Worm (Caenorhabditis elegans) whole organism, L2 larva: Measurements from ENCODE around the gene Y46G5A.36.

Experiments used
- R02D3.7 ChIP-seq: fragments of 150-350 bp; optimal IDR thresholded peaks from 2 replicates; lab custom pipeline; 2014; ENCODE audit warnings: missing biosample characterization, missing genetic modification characterization
- ZK546.5 ChIP-seq: sonication (generic microtip); optimal IDR thresholded peaks from 2 replicates; lab custom pipeline; 2017; ENCODE audit warnings: missing biosample characterization, missing genetic modification characterization
- alr-1 ChIP-seq: fragments of 150-350 bp; optimal IDR thresholded peaks from 2 replicates; lab custom pipeline; 2014; ENCODE audit warnings: missing biosample characterization, missing genetic modification characterization
- aly-2 ChIP-seq: fragments of 150-350 bp; optimal IDR thresholded peaks from 2 replicates; lab custom pipeline; 2014; ENCODE audit warnings: missing biosample characterization, missing genetic modification characterization
- blmp-1 ChIP-seq: sonication (generic microtip); optimal IDR thresholded peaks from 2 replicates; lab custom pipeline; 2017; ENCODE audit warnings: missing genetic modification characterization, mild to moderate bottlenecking, missing compliant biosample characterization, antibody characterized with exemption, moderate library complexity; ENCODE audit not compliant: insufficient read depth
- ceh-16 ChIP-seq: fragments of 150-350 bp; optimal IDR thresholded peaks from 2 replicates; lab custom pipeline; 2014; ENCODE audit warnings: missing biosample characterization, missing genetic modification characterization
- ceh-82 ChIP-seq: fragments of 150-350 bp; optimal IDR thresholded peaks from 2 replicates; lab custom pipeline; 2014; ENCODE audit warnings: missing biosample characterization, missing genetic modification characterization
- elt-1 ChIP-seq: fragments of 150-350 bp; optimal IDR thresholded peaks from 2 replicates; lab custom pipeline; 2014; ENCODE audit warnings: missing biosample characterization, missing genetic modification characterization
- fos-1 ChIP-seq: fragments of 150-350 bp; optimal IDR thresholded peaks from 2 replicates; lab custom pipeline; 2014; ENCODE audit warnings: missing biosample characterization, missing genetic modification characterization
- lin-11 ChIP-seq: fragments of 150-350 bp; sonication (generic microtip); optimal IDR thresholded peaks from 2 replicates; lab custom pipeline; 2014; ENCODE audit warnings: missing biosample characterization, missing genetic modification characterization, inconsistent platforms, mixed read lengths
- lin-39 ChIP-seq: fragments of 150-350 bp; optimal IDR thresholded peaks from 2 replicates; lab custom pipeline; 2014; ENCODE audit warnings: missing biosample characterization, missing genetic modification reagents, missing genetic modification characterization
- lsy-2 ChIP-seq, 2 experiments: fragments of 150-350 bp in 1 of 2; sonication (generic microtip) in 1 of 2; optimal IDR thresholded peaks; 2 replicates each; lab custom pipeline; 2014 to 2017; ENCODE audit warnings: missing biosample characterization in 2 of 2, missing genetic modification characterization in 2 of 2
- mab-5 ChIP-seq: fragments of 150-350 bp; optimal IDR thresholded peaks from 2 replicates; lab custom pipeline; 2014; ENCODE audit warnings: missing biosample characterization, missing genetic modification characterization
- mdl-1 ChIP-seq, 2 experiments: fragments of 150-350 bp in 1 of 2; sonication (generic microtip) in 1 of 2; optimal IDR thresholded peaks; 2 replicates each; lab custom pipeline; 2017; ENCODE audit warnings: missing biosample characterization in 2 of 2, missing genetic modification characterization in 2 of 2
- nhr-10 ChIP-seq: sonication (generic microtip); optimal IDR thresholded peaks from 2 replicates; lab custom pipeline; 2017; ENCODE audit warnings: missing biosample characterization, missing genetic modification characterization
- nhr-11 ChIP-seq: fragments of 150-350 bp; optimal IDR thresholded peaks from 2 replicates; lab custom pipeline; 2014; ENCODE audit warnings: missing biosample characterization, missing genetic modification characterization
- nhr-129 ChIP-seq: fragments of 150-350 bp; optimal IDR thresholded peaks from 2 replicates; lab custom pipeline; 2014; ENCODE audit warnings: missing biosample characterization, missing genetic modification characterization
- nhr-21 ChIP-seq: fragments of 150-350 bp; optimal IDR thresholded peaks from 2 replicates; lab custom pipeline; 2014; ENCODE audit warnings: missing biosample characterization, missing genetic modification characterization
- nhr-23 ChIP-seq: fragments of 150-350 bp; optimal IDR thresholded peaks from 2 replicates; lab custom pipeline; 2014; ENCODE audit warnings: missing biosample characterization, missing genetic modification reagents, missing genetic modification characterization
- nhr-237 ChIP-seq: fragments of 150-350 bp; optimal IDR thresholded peaks from 2 replicates; lab custom pipeline; 2014; ENCODE audit warnings: missing biosample characterization, missing genetic modification characterization
- sma-3 ChIP-seq: sonication (generic microtip); optimal IDR thresholded peaks from 2 replicates; lab custom pipeline; 2016; ENCODE audit warnings: missing genetic modification reagents, missing genetic modification characterization, missing compliant biosample characterization
- unc-62 ChIP-seq: fragments of 150-350 bp; optimal IDR thresholded peaks from 2 replicates; lab custom pipeline; 2014; ENCODE audit warnings: missing biosample characterization, missing genetic modification reagents, missing genetic modification characterization
- ztf-1 ChIP-seq: fragments of 200-800 bp; sonication (Bioruptor generic); conservative IDR thresholded peaks from 2 replicates; pipeline ENCODE4 v1.3.6; 2022; ENCODE audit warnings: missing genetic modification characterization, missing compliant biosample characterization
- ztf-11 ChIP-seq: sonication (generic microtip); optimal IDR thresholded peaks from 2 replicates; lab custom pipeline; 2017; ENCODE audit warnings: missing biosample characterization, missing genetic modification characterization
- ztf-4 ChIP-seq: fragments of 150-350 bp; optimal IDR thresholded peaks from 2 replicates; lab custom pipeline; 2014; ENCODE audit warnings: missing biosample characterization, missing genetic modification characterization

Gene Y46G5A.36

DNA sequence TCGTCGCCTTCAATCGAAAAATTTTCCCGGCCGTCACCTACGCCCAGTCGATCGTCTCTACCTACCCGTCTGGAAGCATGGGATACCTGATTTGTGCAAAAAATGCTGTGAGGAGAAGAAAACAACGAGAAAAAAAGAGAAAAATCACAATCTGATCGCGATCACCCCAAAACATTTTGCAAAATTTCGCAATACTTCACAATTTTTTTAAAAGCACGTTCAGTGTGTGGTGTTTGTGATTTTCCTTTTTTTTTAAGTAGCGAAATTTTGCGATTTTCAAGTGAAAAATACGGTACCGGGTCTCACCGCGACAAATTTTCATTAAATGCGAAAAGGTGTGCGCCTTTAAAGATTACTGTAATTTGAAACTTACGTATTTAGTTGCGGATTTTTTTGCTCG lies 13.8 kb upstream of the Y46G5A.36 start:
- TF ChIP-seq ceh-82 (tag; lab: Kevin White, UChicago) = no peak
- TF ChIP-seq nhr-129 (tag; lab: Kevin White, UChicago) = peak; percentile 72

ce11 chrII:12810709-12811108 lies 12.8 kb upstream of the Y46G5A.36 start, which contains the start of gene Y46G5A.20:
TSS of gene Y46G5A.20 (plus strand) at chrII:12811009.
- TF ChIP-seq ztf-11 (tag; lab: Kevin White, UChicago) = no peak
- TF ChIP-seq fos-1 = peak; percentile 5

DNA sequence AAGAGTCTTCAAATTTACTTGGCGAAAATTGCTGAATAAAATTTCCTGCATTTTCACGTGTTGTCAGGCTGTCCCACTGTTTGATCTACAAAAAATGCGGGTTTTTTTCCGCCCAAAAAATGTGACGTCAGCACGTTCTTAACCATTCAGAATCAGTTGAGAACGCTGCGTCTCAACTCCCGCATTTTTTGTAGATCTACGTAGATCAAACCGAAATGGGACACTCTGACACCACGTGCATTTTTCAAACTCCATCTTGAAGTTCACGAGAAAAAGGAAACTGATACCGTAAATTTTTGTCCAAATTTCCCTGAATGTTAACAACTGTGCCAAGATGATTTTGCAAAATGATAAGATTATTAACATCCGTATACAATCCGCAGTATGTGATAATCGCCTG lies 10.2 kb upstream of the Y46G5A.36 start:
- no peak for TF ChIP-seq unc-62 (GFP tag; lab: Kevin White, UChicago)
- no peak for TF ChIP-seq nhr-10 (tag; lab: Kevin White, UChicago)
- no peak for TF ChIP-seq mab-5 (tag; lab: Kevin White, UChicago)
- no peak for TF ChIP-seq sma-3 (GFP tag; lab: Kevin White, UChicago)

- no peak for TF ChIP-seq sma-3 (GFP tag; lab: Kevin White, UChicago)
- TF ChIP-seq fos-1 = peak; percentile 54
- no peak for TF ChIP-seq mab-5 (tag; lab: Kevin White, UChicago)
- no peak for TF ChIP-seq ceh-16
Measured at ce11 chrII:12816412-12817146, 6.9 kb upstream of the Y46G5A.36 start, which contains the start of gene acl-7. TSS of gene acl-7 (minus strand) at chrII:12816462.

ce11 chrII:12818488-12818887 lies 5.0 kb upstream of the Y46G5A.36 start, which contains the start of gene Y46G5A.22:
TSS of gene Y46G5A.22 (minus strand) at chrII:12818588.
- TF ChIP-seq alr-1 (tag; lab: Kevin White, UChicago) (no peak), mdl-1 (tag; optimal IDR thresholded peaks at IDR 0.05; lab: Kevin White, UChicago) (no peak), nhr-129 (tag; lab: Kevin White, UChicago) (no peak)

- no peak for TF ChIP-seq R02D3.7 (tag; lab: Kevin White, UChicago)
- no peak for TF ChIP-seq nhr-21 (tag; lab: Kevin White, UChicago)
- peak; percentile 80 for TF ChIP-seq blmp-1 (tag; lab: Kevin White, UChicago)
Measured at ce11 chrII:12819979-12820378, 3.5 kb upstream of the Y46G5A.36 start.

- TF ChIP-seq lin-11 (tag; lab: Kevin White, UChicago) (no peak), nhr-129 (tag; lab: Kevin White, UChicago) (no peak)
Measured at ce11 chrII:12824463-12824862, 984 bp downstream of the Y46G5A.36 start.

DNA sequence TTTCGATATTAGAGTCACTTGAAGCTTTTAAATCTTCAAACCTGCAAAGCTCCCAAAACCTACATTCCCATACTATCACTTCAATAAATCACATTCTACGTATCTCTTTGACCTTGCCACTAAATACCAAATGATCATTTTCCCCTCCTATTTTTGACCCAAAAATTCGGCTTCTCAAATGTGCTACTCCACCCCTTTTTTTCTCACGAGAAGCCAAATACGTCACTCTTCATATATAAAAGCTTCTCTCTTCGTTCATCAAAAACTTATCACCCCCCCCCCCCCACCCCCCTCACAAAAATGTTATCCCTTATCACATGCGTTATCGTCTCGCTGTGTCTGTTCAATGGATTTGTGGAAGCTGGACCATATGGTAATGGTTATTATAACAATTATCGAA lies 3.3 kb downstream of the Y46G5A.36 start, which contains the start of gene Y46G5A.38:
Gene Y46G5A.38, plus strand, starts transcription at position 301 of the 400 bp plus-strand sequence.
- TF ChIP-seq ztf-4 (tag; lab: Kevin White, UChicago) (no peak), elt-1 (tag; lab: Kevin White, UChicago) (no peak), ceh-16 (no peak), ceh-82 (tag; lab: Kevin White, UChicago) (no peak), ZK546.5 (tag; lab: Kevin White, UChicago) (no peak)

DNA sequence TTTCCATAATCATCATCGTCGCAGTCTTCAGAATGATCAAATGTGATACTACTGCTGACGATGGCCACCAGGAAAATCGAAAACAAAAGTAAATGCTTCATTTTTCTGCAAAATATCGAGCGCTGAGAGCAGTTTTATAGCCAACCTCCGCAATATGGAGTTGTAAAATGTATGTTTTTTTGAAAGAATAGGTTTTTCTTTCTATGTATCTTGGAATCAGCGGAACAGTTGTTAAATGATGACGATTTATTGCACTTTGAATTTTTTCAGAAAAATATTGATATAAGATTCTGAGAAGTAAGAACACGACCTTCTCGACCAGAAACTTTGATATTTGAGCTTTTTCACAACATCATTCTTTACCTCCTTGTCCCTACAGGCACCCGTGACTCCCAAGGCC lies 5.4 kb downstream of the Y46G5A.36 start, which contains the start of gene Y46G5A.23:
Gene Y46G5A.23, minus strand, starts transcription at position 101 of the 400 bp plus-strand sequence.
- TF ChIP-seq sma-3 (GFP tag; lab: Kevin White, UChicago) (no peak), ceh-16 (no peak), ztf-4 (tag; lab: Kevin White, UChicago) (no peak), aly-2 (tag; lab: Kevin White, UChicago) (no peak), nhr-23 (tag; lab: Kevin White, UChicago) (no peak), nhr-237 (tag; lab: Kevin White, UChicago) (no peak), lsy-2 (tag; optimal IDR thresholded peaks at IDR 0.05; lab: Kevin White, UChicago) (no peak), ztf-1 (GFP tag; lab: Robert Waterston, UW) (no peak), ceh-82 (tag; lab: Kevin White, UChicago) (no peak), nhr-11 (tag; lab: Kevin White, UChicago) (no peak), lin-39 (tag; lab: Kevin White, UChicago) (no peak)
